Fruit fly (Drosophila melanogaster) whole organism, embryonic: ENCODE measurements around the gene CG43218.

Experiments
- CG11247 ChIP-seq: fragments of 200-800 bp; sonication (Bioruptor generic); IDR thresholded peaks from 2 replicates; pipeline ENCODE4 v1.3.6; 2022; ENCODE audit warnings: missing biosample characterization, missing genetic modification characterization
- CG11504 ChIP-seq: fragments of 200-800 bp; sonication (Bioruptor generic); optimal IDR thresholded peaks from 3 replicates; lab custom pipeline; 2019; ENCODE audit warnings: missing biosample characterization, mild to moderate bottlenecking, missing genetic modification characterization, moderate library complexity
- CG11695 ChIP-seq: fragments of 200-800 bp; sonication (Bioruptor generic); IDR thresholded peaks from 3 replicates; pipeline ENCODE4 v1.3.6; 2022; ENCODE audit warnings: missing biosample characterization, missing genetic modification characterization
- CG12104 ChIP-seq: fragments of 200-800 bp; sonication (Bioruptor generic); optimal IDR thresholded peaks from 3 replicates; lab custom pipeline; 2016; ENCODE audit warnings: missing biosample characterization, missing genetic modification characterization
- CG12299 ChIP-seq: fragments of 200-800 bp; sonication (Bioruptor generic); optimal IDR thresholded peaks from 2 replicates; lab custom pipeline; 2018; ENCODE audit warnings: missing biosample characterization, mild to moderate bottlenecking, missing genetic modification characterization
- CG15696 ChIP-seq: fragments of 200-800 bp; sonication (Bioruptor generic); optimal IDR thresholded peaks from 2 replicates; lab custom pipeline; 2019; ENCODE audit warnings: missing biosample characterization, mild to moderate bottlenecking, missing genetic modification characterization, moderate library complexity
- CG1602 ChIP-seq: fragments of 200-800 bp; sonication (Bioruptor generic); optimal IDR thresholded peaks from 3 replicates; lab custom pipeline; 2016; ENCODE audit warnings: missing biosample characterization, missing genetic modification characterization
- CG16815 ChIP-seq: fragments of 200-800 bp; sonication (Bioruptor generic); optimal IDR thresholded peaks from 3 replicates; lab custom pipeline; 2017; ENCODE audit warnings: missing biosample characterization, mild to moderate bottlenecking, missing genetic modification characterization
- CG30403 ChIP-seq: fragments of 200-800 bp; sonication (Bioruptor generic); optimal IDR thresholded peaks from 3 replicates; lab custom pipeline; 2016; ENCODE audit warnings: missing biosample characterization, missing genetic modification characterization
- CG31441 ChIP-seq: fragments of 200-800 bp; sonication (Bioruptor generic); IDR thresholded peaks from 2 replicates; pipeline ENCODE4 v1.3.6; 2022; ENCODE audit warnings: missing biosample characterization, missing genetic modification characterization
- CG33213 ChIP-seq: fragments of 200-800 bp; sonication (Bioruptor generic); optimal IDR thresholded peaks from 3 replicates; lab custom pipeline; 2016; ENCODE audit warnings: missing biosample characterization, missing genetic modification characterization
- CG6175 ChIP-seq: fragments of 200-800 bp; sonication (Bioruptor generic); IDR thresholded peaks from 3 replicates; pipeline ENCODE4 v1.3.6; 2022; ENCODE audit warnings: missing biosample characterization, missing genetic modification characterization
- CG6654 ChIP-seq: fragments of 200-800 bp; sonication (Bioruptor generic); optimal IDR thresholded peaks from 2 replicates; lab custom pipeline; 2017; ENCODE audit warnings: missing biosample characterization, mild to moderate bottlenecking, missing genetic modification characterization
- CG6791 ChIP-seq: fragments of 200-800 bp; sonication (Bioruptor generic); IDR thresholded peaks from 3 replicates; pipeline ENCODE4 v1.3.6; 2022; ENCODE audit warnings: missing biosample characterization, missing genetic modification characterization; ENCODE audit not compliant: partially characterized antibody
- CG8290 ChIP-seq, 3 experiments: fragments of 200-800 bp; sonication (Bioruptor generic); optimal IDR thresholded peaks; 2 replicates each; lab custom pipeline; 2016 to 2019; ENCODE audit warnings: missing biosample characterization in 3 of 3, missing genetic modification characterization in 3 of 3, mild to moderate bottlenecking in 2 of 3, moderate library complexity in 1 of 3
- CG8478 ChIP-seq: fragments of >200 bp; optimal IDR thresholded peaks from 2 replicates; lab custom pipeline; 2018
- CG8924 ChIP-seq: fragments of 200-800 bp; optimal IDR thresholded peaks from 3 replicates; lab custom pipeline; 2019; ENCODE audit warnings: missing biosample characterization, mild to moderate bottlenecking, missing genetic modification characterization, moderate library complexity
- Dad ChIP-seq: fragments of 200-800 bp; sonication (Bioruptor generic); optimal IDR thresholded peaks from 3 replicates; lab custom pipeline; 2016; ENCODE audit warnings: missing biosample characterization, missing genetic modification characterization
- Deaf1 ChIP-seq: fragments of 200-800 bp; optimal IDR thresholded peaks from 3 replicates; lab custom pipeline; 2019; ENCODE audit warnings: missing biosample characterization, mild to moderate bottlenecking, missing genetic modification characterization, moderate library complexity
- Dip3 ChIP-seq: fragments of 200-800 bp; sonication (Bioruptor generic); optimal IDR thresholded peaks from 3 replicates; lab custom pipeline; 2016; ENCODE audit warnings: missing biosample characterization, missing genetic modification characterization
- Dref ChIP-seq: fragments of 200-800 bp; sonication (Bioruptor generic); IDR thresholded peaks from 2 replicates; pipeline ENCODE4 v1.3.6; 2022; ENCODE audit warnings: missing biosample characterization, missing genetic modification characterization
- Drgx ChIP-seq: fragments of 200-800 bp; sonication (Bioruptor generic); IDR thresholded peaks from 2 replicates; pipeline ENCODE4 v1.3.6; 2022; ENCODE audit warnings: missing biosample characterization, missing genetic modification characterization
- Ets65A ChIP-seq: fragments of 200-800 bp; sonication (Bioruptor generic); peaks from one replicate; lab custom pipeline; 2016; ENCODE audit warnings: missing biosample characterization, missing genetic modification characterization
- Gsc ChIP-seq: fragments of 200-800 bp; sonication (Bioruptor generic); IDR thresholded peaks from 2 replicates; pipeline ENCODE4 v1.3.6; 2022; ENCODE audit warnings: missing biosample characterization, missing genetic modification characterization
- NC2β ChIP-seq: fragments of 200-800 bp; sonication (Bioruptor generic); optimal IDR thresholded peaks from 2 replicates; lab custom pipeline; 2016; ENCODE audit warnings: missing biosample characterization, missing genetic modification characterization
- Pdp1 ChIP-seq, 2 experiments: fragments of 200-800 bp; sonication (Bioruptor generic); optimal IDR thresholded peaks; 3 replicates each; lab custom pipeline; 2016; ENCODE audit warnings: missing biosample characterization in 2 of 2, missing genetic modification characterization in 2 of 2, mild to moderate bottlenecking in 1 of 2, moderate library complexity in 1 of 2
- Trl ChIP-seq, 3 experiments: fragments of >200 bp in 2 of 3; fragments of 200-800 bp in 1 of 3; sonication (Bioruptor generic) in 1 of 3; optimal IDR thresholded peaks; 2 replicates in 1 of 3; 3 replicates in 2 of 3; lab custom pipeline; 2016 to 2017; ENCODE audit warnings: missing biosample characterization in 1 of 3, missing genetic modification characterization in 1 of 3
- Xrp1 ChIP-seq: fragments of 200-800 bp; sonication (Bioruptor generic); IDR thresholded peaks from 2 replicates; pipeline ENCODE4 v1.3.6; 2022; ENCODE audit warnings: missing biosample characterization, missing genetic modification characterization
- br ChIP-seq: fragments of >200 bp; optimal IDR thresholded peaks from 2 replicates; lab custom pipeline; 2017
- corto ChIP-seq: fragments of 200-800 bp; sonication (Bioruptor generic); optimal IDR thresholded peaks from 2 replicates; lab custom pipeline; 2016; ENCODE audit warnings: missing biosample characterization, mild to moderate bottlenecking, missing genetic modification characterization, moderate library complexity
- crol ChIP-seq: fragments of 200-800 bp; sonication (Bioruptor generic); IDR thresholded peaks from 2 replicates; pipeline ENCODE4 v1.3.6; 2022; ENCODE audit warnings: missing biosample characterization, missing genetic modification characterization
- dmrt99B ChIP-seq: fragments of 200-800 bp; sonication (Bioruptor generic); optimal IDR thresholded peaks from 2 replicates; lab custom pipeline; 2018; ENCODE audit warnings: missing biosample characterization, mild to moderate bottlenecking, missing genetic modification characterization, moderate library complexity
- en ChIP-seq: fragments of 200-800 bp; sonication (Bioruptor generic); optimal IDR thresholded peaks from 2 replicates; lab custom pipeline; 2016; ENCODE audit warnings: missing biosample characterization, missing genetic modification characterization
- fd64A ChIP-seq: fragments of 200-800 bp; sonication (Bioruptor generic); optimal IDR thresholded peaks from 3 replicates; lab custom pipeline; 2018; ENCODE audit warnings: missing biosample characterization, mild to moderate bottlenecking, missing genetic modification characterization
- fu2 ChIP-seq: fragments of 200-800 bp; sonication (Bioruptor generic); optimal IDR thresholded peaks from 2 replicates; lab custom pipeline; 2016; ENCODE audit warnings: missing biosample characterization, missing genetic modification characterization
- gem ChIP-seq: fragments of 200-800 bp; sonication (Bioruptor generic); optimal IDR thresholded peaks from 2 replicates; lab custom pipeline; 2019; ENCODE audit warnings: missing biosample characterization, mild to moderate bottlenecking, missing genetic modification characterization, moderate library complexity
- her ChIP-seq: fragments of 200-800 bp; sonication (Bioruptor generic); optimal IDR thresholded peaks from 2 replicates; lab custom pipeline; 2016; ENCODE audit warnings: missing biosample characterization, missing genetic modification characterization
- hkb ChIP-seq, 2 experiments: fragments of 200-800 bp in 1 of 2; fragments of >200 bp in 1 of 2; sonication (Bioruptor generic) in 1 of 2; IDR thresholded peaks in 1 of 2; optimal IDR thresholded peaks in 1 of 2; 2 replicates each; pipeline versions ENCODE4 v1.3.6 to Lab custom; 2017 to 2022; ENCODE audit warnings: missing biosample characterization in 1 of 2, missing genetic modification characterization in 1 of 2
- ind ChIP-seq: fragments of 200-800 bp; sonication (Bioruptor generic); optimal IDR thresholded peaks from 3 replicates; lab custom pipeline; 2016; ENCODE audit warnings: missing biosample characterization, missing genetic modification characterization
- row ChIP-seq: fragments of 200-800 bp; sonication (Bioruptor generic); IDR thresholded peaks from 3 replicates; pipeline ENCODE4 v1.3.6; 2022; ENCODE audit warnings: missing biosample characterization, missing genetic modification characterization
- schlank ChIP-seq: fragments of 200-800 bp; sonication (Bioruptor generic); optimal IDR thresholded peaks from 2 replicates; lab custom pipeline; 2018; ENCODE audit warnings: missing biosample characterization, mild to moderate bottlenecking, missing genetic modification characterization
- sim ChIP-seq: fragments of 200-800 bp; sonication (Bioruptor generic); IDR thresholded peaks from 2 replicates; pipeline ENCODE4 v1.3.6; 2022; ENCODE audit warnings: missing biosample characterization, missing genetic modification characterization
- so ChIP-seq: fragments of 200-800 bp; sonication (Bioruptor generic); IDR thresholded peaks from 3 replicates; pipeline ENCODE4 v1.3.6; 2022; ENCODE audit warnings: missing biosample characterization, missing genetic modification characterization
- stwl ChIP-seq: fragments of 200-800 bp; sonication (Bioruptor generic); optimal IDR thresholded peaks from 3 replicates; lab custom pipeline; 2018; ENCODE audit warnings: missing biosample characterization, mild to moderate bottlenecking, missing genetic modification characterization, moderate library complexity
- tgo ChIP-seq: fragments of 200-800 bp; sonication (Bioruptor generic); IDR thresholded peaks from 3 replicates; pipeline ENCODE4 v1.3.6; 2022; ENCODE audit warnings: missing biosample characterization, missing genetic modification characterization
- ttk ChIP-seq: fragments of 200-800 bp; sonication (Bioruptor generic); IDR thresholded peaks from 2 replicates; pipeline ENCODE4 v2.1.2; 2022; ENCODE audit warnings: missing biosample characterization, missing genetic modification characterization
- tup ChIP-seq: fragments of 200-800 bp; sonication (Bioruptor generic); optimal IDR thresholded peaks from 2 replicates; lab custom pipeline; 2016; ENCODE audit warnings: missing biosample characterization, mild to moderate bottlenecking, missing genetic modification characterization, moderate library complexity
- z ChIP-seq: fragments of 200-800 bp; sonication (Bioruptor generic); IDR thresholded peaks from 3 replicates; pipeline ENCODE4 v1.3.6; 2022; ENCODE audit warnings: missing biosample characterization, missing genetic modification characterization

Gene CG43218

DNA sequence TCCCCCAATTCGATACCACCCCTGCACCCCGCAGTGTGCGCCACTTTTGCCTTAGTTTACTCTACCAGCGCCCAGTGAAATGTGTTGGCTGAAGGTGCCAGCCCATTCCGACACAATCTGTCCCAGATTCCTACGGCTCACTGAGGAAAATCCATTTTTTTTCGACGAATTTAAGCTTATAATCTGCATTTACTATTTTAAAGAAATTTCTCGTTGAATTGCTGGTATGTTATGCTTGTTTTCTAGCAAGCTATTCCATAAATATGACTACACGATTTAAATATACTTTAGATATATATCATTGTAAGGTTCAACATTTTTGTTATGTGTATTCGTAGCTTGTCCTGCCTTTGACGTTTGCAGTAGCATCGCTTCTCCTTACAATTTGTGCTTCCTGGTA lies 34.6 kb upstream of the CG43218 start (continued):
- no peak for TF ChIP-seq CG33213 (GFP tag; lab: Kevin White, UChicago)
- TF ChIP-seq Gsc (GFP tag; lab: Robert Waterston, UW), result no peak
- no peak for TF ChIP-seq sim
- no peak for TF ChIP-seq fu2 (GFP tag; lab: Kevin White, UChicago)
- TF ChIP-seq CG1602 (GFP tag; lab: Kevin White, UChicago), result no peak
- no peak for TF ChIP-seq Dip3 (GFP tag; lab: Kevin White, UChicago)
- no peak for TF ChIP-seq CG8290 (GFP tag; optimal IDR thresholded peaks at IDR 0.05; lab: Kevin White, UChicago)
- no peak for TF ChIP-seq CG8290 (tag; optimal IDR thresholded peaks at IDR 0.05; lab: Kevin White, UChicago)
- TF ChIP-seq corto (GFP tag; lab: Kevin White, UChicago), result no peak
- no peak for TF ChIP-seq fd64A
- no peak for TF ChIP-seq CG12299 (tag; lab: Kevin White, UChicago)
- no peak for TF ChIP-seq ind (GFP tag; lab: Kevin White, UChicago)
- no peak for TF ChIP-seq CG11247
- no peak for TF ChIP-seq CG11695 (GFP tag; lab: Robert Waterston, UW)
- no peak for TF ChIP-seq tgo (GFP tag; lab: Robert Waterston, UW)

DNA sequence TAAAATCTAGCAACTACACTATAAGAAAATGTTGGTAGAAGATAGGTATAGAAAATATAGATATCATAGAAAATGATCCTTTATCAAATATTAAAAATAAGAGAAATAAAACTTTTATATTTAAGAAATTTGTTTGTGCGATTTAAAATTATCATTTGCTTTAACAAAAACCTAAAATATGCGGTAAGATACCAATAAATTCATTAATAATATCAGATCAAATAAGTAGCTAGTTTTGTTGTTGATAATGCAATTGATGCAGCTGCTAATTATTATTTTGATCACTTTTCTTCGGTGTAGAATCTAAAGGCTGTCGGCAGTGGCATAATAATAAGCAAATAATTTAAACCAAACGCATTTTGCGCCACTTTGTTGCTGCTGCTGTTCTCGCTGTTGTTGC lies 33.5 kb upstream of the CG43218 start:
- TF ChIP-seq gem (tag; lab: Kevin White, UChicago) (peak; percentile 38), dmrt99B (tag; lab: Kevin White, UChicago) (peak; percentile 21), Xrp1 (GFP tag; lab: Robert Waterston, UW) (no peak), CG12104 (GFP tag; lab: Kevin White, UChicago) (no peak), NC2β (GFP tag; lab: Kevin White, UChicago) (no peak), CG30403 (peak; percentile 15), CG31441 (GFP tag; lab: Robert Waterston, UW) (peak; percentile 11; the same call in 1 of the 2 replicates), hkb (optimal IDR thresholded peaks at IDR 0.05; lab: Kevin White, UChicago) (no peak), hkb (GFP tag; IDR thresholded peaks at IDR 0.05; lab: Robert Waterston, UW) (no peak), CG11504 (tag; lab: Kevin White, UChicago) (peak; percentile 32), CG8924 (tag; lab: Kevin White, UChicago) (no peak)

- TF ChIP-seq CG6175 (GFP tag; lab: Robert Waterston, UW) (0 out of 3 replicates have a peak, but pooled peaks have one; percentile 8), CG16815 (GFP tag; lab: Kevin White, UChicago) (no peak), z (peak; percentile 81; the same call in 2 of the 3 replicates), CG6791 (GFP tag; lab: Robert Waterston, UW) (0 out of 3 replicates have a peak, but pooled peaks have one; percentile 39), CG15696 (tag; lab: Kevin White, UChicago) (no peak), crol (GFP tag; lab: Robert Waterston, UW) (peak; percentile 80), Pdp1 (GFP tag; optimal IDR thresholded peaks at IDR 0.05; lab: Kevin White, UChicago) (peak in 1 of 2 experiments; percentile 95), en (GFP tag; lab: Kevin White, UChicago) (no peak), her (GFP tag; lab: Kevin White, UChicago) (no peak), CG11247 (no peak), dmrt99B (tag; lab: Kevin White, UChicago) (no peak), CG6654 (GFP tag; lab: Kevin White, UChicago) (no peak), Dref (GFP tag; lab: Robert Waterston, UW) (no peak), br (lab: Kevin White, UChicago) (no peak), CG8478 (peak; percentile 60), so (GFP tag; lab: Robert Waterston, UW) (0 out of 3 replicates have a peak, but pooled peaks have one; percentile 16), Ets65A (GFP tag; lab: Kevin White, UChicago) (peak; percentile 31), NC2β (GFP tag; lab: Kevin White, UChicago) (no peak), Trl (optimal IDR thresholded peaks at IDR 0.05; lab: Kevin White, UChicago) (peak in 1 of 2 experiments; percentile 11), Trl (GFP tag; optimal IDR thresholded peaks at IDR 0.05; lab: Kevin White, UChicago) (no peak), Deaf1 (peak; percentile 68), stwl (tag; lab: Kevin White, UChicago) (no peak), Drgx (GFP tag; lab: Robert Waterston, UW) (peak; percentile 18; the same call in 1 of the 2 replicates), Dad (GFP tag; lab: Kevin White, UChicago) (no peak), schlank (tag; lab: Kevin White, UChicago) (no peak), row (GFP tag; lab: Robert Waterston, UW) (0 out of 3 replicates have a peak, but pooled peaks have one; percentile 11), ttk (GFP tag; lab: Robert Waterston, UW) (no peak), tup (GFP tag; lab: Kevin White, UChicago) (no peak)
Observed at dm6 chr3L:21224701-21225223, 33.1 kb upstream of the CG43218 start.
